Worm (Caenorhabditis elegans) whole organism, L1 larva: ENCODE results near the gene eif-3.G.

Experiments used
- C04F5.9 ChIP-seq: sonication (generic microtip); optimal IDR thresholded peaks from 2 replicates; lab custom pipeline; 2016; ENCODE audit warnings: missing genetic modification characterization, missing compliant biosample characterization
- aha-1 ChIP-seq: fragments of 150-350 bp; optimal IDR thresholded peaks from 2 replicates; lab custom pipeline; 2014; ENCODE audit warnings: missing biosample characterization, missing genetic modification characterization
- ceh-63 ChIP-seq: fragments of 200-800 bp; sonication (Bioruptor generic); optimal IDR thresholded peaks from 2 replicates; lab custom pipeline; 2018; ENCODE audit warnings: mild to moderate bottlenecking, missing genetic modification characterization, missing compliant biosample characterization
- ceh-8 ChIP-seq: fragments of 200-800 bp; sonication (Bioruptor generic); optimal IDR thresholded peaks from 2 replicates; lab custom pipeline; 2018; ENCODE audit warnings: mild to moderate bottlenecking, missing genetic modification characterization, moderate library complexity, missing compliant biosample characterization
- ceh-82 ChIP-seq, 3 experiments: fragments of 150-350 bp in 1 of 3; sonication (generic microtip) in 2 of 3; optimal IDR thresholded peaks; 2 replicates each; lab custom pipeline; 2014 to 2017; ENCODE audit warnings: missing biosample characterization in 3 of 3, missing genetic modification characterization in 3 of 3
- ceh-90 ChIP-seq: sonication (generic microtip); optimal IDR thresholded peaks from 2 replicates; lab custom pipeline; 2016; ENCODE audit warnings: missing genetic modification characterization, missing compliant biosample characterization
- ces-1 ChIP-seq: fragments of 150-350 bp; optimal IDR thresholded peaks from 2 replicates; lab custom pipeline; 2014; ENCODE audit warnings: missing biosample characterization, missing genetic modification reagents, missing genetic modification characterization
- dsc-1 ChIP-seq: sonication (generic microtip); optimal IDR thresholded peaks from 2 replicates; lab custom pipeline; 2016; ENCODE audit warnings: mild to moderate bottlenecking, missing genetic modification characterization, missing compliant biosample characterization
- efl-1 ChIP-seq, 4 experiments: fragments of 150-350 bp; optimal IDR thresholded peaks in 3 of 4; peaks in 1 of 4; 1 replicate in 1 of 4; 2 replicates in 3 of 4; lab custom pipeline; 2014; ENCODE audit warnings: missing biosample characterization in 2 of 4, missing genetic modification characterization in 2 of 4, missing genetic modification reagents in 2 of 4
- efl-3 ChIP-seq: fragments of 200-800 bp; sonication (Bioruptor generic); optimal IDR thresholded peaks from 2 replicates; lab custom pipeline; 2018; ENCODE audit warnings: mild to moderate bottlenecking, missing genetic modification characterization, missing compliant biosample characterization
- egl-13 ChIP-seq: sonication (generic microtip); optimal IDR thresholded peaks from 2 replicates; lab custom pipeline; 2016; ENCODE audit warnings: missing genotype, missing genetic modification reagents, missing genetic modification characterization, missing compliant biosample characterization
- egl-27 ChIP-seq, 2 experiments: fragments of 150-350 bp in 1 of 2; sonication (generic microtip); optimal IDR thresholded peaks; 3 replicates each; lab custom pipeline; 2017 to 2018; ENCODE audit warnings: missing biosample characterization in 2 of 2, missing genetic modification characterization in 2 of 2, missing genetic modification reagents in 2 of 2
- fkh-10 ChIP-seq: sonication (generic microtip); optimal IDR thresholded peaks from 2 replicates; lab custom pipeline; 2017; ENCODE audit warnings: missing biosample characterization, missing genetic modification reagents, missing genetic modification characterization
- fkh-8 ChIP-seq: sonication (generic microtip); optimal IDR thresholded peaks from 2 replicates; lab custom pipeline; 2016; ENCODE audit warnings: mild to moderate bottlenecking, missing genetic modification characterization, missing compliant biosample characterization
- hlh-17 ChIP-seq: fragments of 200-800 bp; sonication (Bioruptor generic); optimal IDR thresholded peaks from 2 replicates; lab custom pipeline; 2018; ENCODE audit warnings: missing genetic modification characterization, mild to moderate bottlenecking, missing compliant biosample characterization, moderate library complexity, borderline replicate concordance
- hpl-2 ChIP-seq: fragments of 150-350 bp; optimal IDR thresholded peaks from 2 replicates; lab custom pipeline; 2014; ENCODE audit warnings: missing biosample characterization, missing genetic modification reagents, missing genetic modification characterization
- irx-1 ChIP-seq: sonication (generic microtip); optimal IDR thresholded peaks from 2 replicates; lab custom pipeline; 2016; ENCODE audit warnings: missing genetic modification characterization, missing compliant biosample characterization
- jun-1 ChIP-seq: fragments of 150-350 bp; optimal IDR thresholded peaks from 2 replicates; lab custom pipeline; 2014; ENCODE audit warnings: missing biosample characterization, missing genetic modification reagents, missing genetic modification characterization
- lin-14 ChIP-seq: fragments of 200-800 bp; sonication (Bioruptor generic); optimal IDR thresholded peaks from 2 replicates; lab custom pipeline; 2018; ENCODE audit warnings: mild to moderate bottlenecking, missing genetic modification characterization, moderate library complexity, missing compliant biosample characterization
- lin-39 ChIP-seq: fragments of 150-350 bp; optimal IDR thresholded peaks from 2 replicates; lab custom pipeline; 2014; ENCODE audit warnings: missing biosample characterization, missing genetic modification reagents, missing genetic modification characterization
- lir-3 ChIP-seq: sonication (generic microtip); optimal IDR thresholded peaks from 2 replicates; lab custom pipeline; 2016; ENCODE audit warnings: mild to moderate bottlenecking, missing genetic modification characterization, moderate library complexity, missing compliant biosample characterization; ENCODE audit not compliant: poor library complexity
- mab-9 ChIP-seq: fragments of 200-800 bp; sonication (Bioruptor generic); IDR thresholded peaks from 2 replicates; pipeline ENCODE4 v1.3.6; 2022; ENCODE audit warnings: missing genetic modification reagents, missing genetic modification characterization, missing compliant biosample characterization
- mep-1 ChIP-seq: fragments of 150-350 bp; optimal IDR thresholded peaks from 2 replicates; lab custom pipeline; 2014; ENCODE audit warnings: missing biosample characterization, missing genetic modification characterization
- nhr-12 ChIP-seq: sonication (generic microtip); optimal IDR thresholded peaks from 2 replicates; lab custom pipeline; 2017; ENCODE audit warnings: missing biosample characterization, missing genetic modification characterization
- nhr-20 ChIP-seq: sonication (generic microtip); optimal IDR thresholded peaks from 2 replicates; lab custom pipeline; 2016; ENCODE audit warnings: mild to moderate bottlenecking, missing genetic modification characterization, missing compliant biosample characterization
- nhr-28 ChIP-seq: fragments of 150-350 bp; optimal IDR thresholded peaks from 2 replicates; lab custom pipeline; 2014; ENCODE audit warnings: missing biosample characterization, missing genetic modification characterization
- nhr-71 ChIP-seq: sonication (generic microtip); optimal IDR thresholded peaks from 2 replicates; lab custom pipeline; 2016; ENCODE audit warnings: mild to moderate bottlenecking, missing genetic modification characterization, moderate library complexity, missing compliant biosample characterization
- nhr-76 ChIP-seq: sonication (generic microtip); optimal IDR thresholded peaks from 2 replicates; lab custom pipeline; 2017; ENCODE audit warnings: missing biosample characterization, missing genetic modification characterization
- nhr-77 ChIP-seq: fragments of 150-350 bp; optimal IDR thresholded peaks from 2 replicates; lab custom pipeline; 2014; ENCODE audit warnings: missing biosample characterization, missing genetic modification characterization
- nhr-84 ChIP-seq: sonication (generic microtip); optimal IDR thresholded peaks from 2 replicates; lab custom pipeline; 2017; ENCODE audit warnings: missing biosample characterization, missing genetic modification characterization
- pag-3 ChIP-seq: sonication (generic microtip); optimal IDR thresholded peaks from 2 replicates; lab custom pipeline; 2017; ENCODE audit warnings: missing genetic modification characterization, mild to moderate bottlenecking, missing compliant biosample characterization, antibody characterized with exemption, borderline replicate concordance; ENCODE audit not compliant: insufficient read depth
- pax-3 ChIP-seq: fragments of 200-800 bp; sonication (Bioruptor generic); optimal IDR thresholded peaks from 2 replicates; lab custom pipeline; 2018; ENCODE audit warnings: mild to moderate bottlenecking, missing genetic modification characterization, moderate library complexity, missing compliant biosample characterization
- sup-37 ChIP-seq: fragments of 200-800 bp; sonication (Bioruptor generic); optimal IDR thresholded peaks from 2 replicates; lab custom pipeline; 2018; ENCODE audit warnings: mild to moderate bottlenecking, missing genetic modification characterization, missing compliant biosample characterization
- swsn-7 ChIP-seq: sonication (generic microtip); optimal IDR thresholded peaks from 2 replicates; lab custom pipeline; 2016; ENCODE audit warnings: missing genetic modification characterization, missing compliant biosample characterization
- tlp-1 ChIP-seq: fragments of 150-350 bp; optimal IDR thresholded peaks from 2 replicates; lab custom pipeline; 2014; ENCODE audit warnings: missing biosample characterization, missing genetic modification characterization
- unc-130 ChIP-seq: fragments of 150-350 bp; optimal IDR thresholded peaks from 2 replicates; lab custom pipeline; 2017; ENCODE audit warnings: missing biosample characterization, missing genetic modification characterization, inconsistent platforms
- unc-30 ChIP-seq: sonication (generic microtip); optimal IDR thresholded peaks from 2 replicates; lab custom pipeline; 2017; ENCODE audit warnings: missing biosample characterization, missing genetic modification characterization
- unc-62 ChIP-seq: fragments of 150-350 bp; optimal IDR thresholded peaks from 2 replicates; lab custom pipeline; 2014; ENCODE audit warnings: missing biosample characterization, missing genetic modification reagents, missing genetic modification characterization
- unc-86 ChIP-seq: sonication (generic microtip); optimal IDR thresholded peaks from 2 replicates; lab custom pipeline; 2016; ENCODE audit warnings: missing genetic modification characterization, missing compliant biosample characterization
- xbp-1 ChIP-seq: sonication (generic microtip); optimal IDR thresholded peaks from 2 replicates; lab custom pipeline; 2016; ENCODE audit warnings: missing genetic modification characterization, missing compliant biosample characterization
- zip-4 ChIP-seq: fragments of 200-800 bp; sonication (Bioruptor generic); optimal IDR thresholded peaks from 2 replicates; lab custom pipeline; 2018; ENCODE audit warnings: mild to moderate bottlenecking, missing genetic modification characterization, moderate library complexity, missing compliant biosample characterization

Gene eif-3.G

DNA sequence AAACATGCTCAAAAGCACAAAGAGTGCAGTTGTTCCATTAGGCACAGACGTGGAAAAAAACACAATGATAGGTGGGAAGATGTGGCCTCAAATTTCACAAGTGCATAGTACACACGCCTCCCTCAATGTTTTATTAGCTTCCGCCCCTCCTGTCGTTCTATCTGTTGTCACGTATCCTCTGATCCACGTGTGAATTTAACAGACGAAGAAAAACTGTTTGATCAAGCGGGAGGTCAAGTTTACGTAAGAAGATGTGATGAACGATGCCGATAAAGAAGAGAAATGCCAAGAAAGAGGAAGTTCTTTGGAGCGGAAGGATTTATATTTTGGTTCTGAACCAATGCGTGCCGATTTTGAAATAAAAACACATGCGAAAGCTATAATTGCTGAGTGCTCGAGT is 8.2 kb downstream of the eif-3.G start (continued):
- TF ChIP-seq lin-39 (no peak), fkh-10 (GFP tag; lab: Kevin White, UChicago) (no peak), ceh-63 (GFP tag; lab: Kevin White, UChicago) (no peak), hpl-2 (GFP tag; lab: Kevin White, UChicago) (no peak), lin-14 (peak; percentile 61), unc-86 (no peak), hlh-17 (GFP tag; lab: Kevin White, UChicago) (no peak), nhr-71 (tag; lab: Kevin White, UChicago) (peak; percentile 33), mab-9 (no peak), nhr-84 (tag; lab: Kevin White, UChicago) (no peak), ceh-82 (tag; optimal IDR thresholded peaks at IDR 0.05; lab: Kevin White, UChicago) (no peak), zip-4 (GFP tag; lab: Kevin White, UChicago) (no peak), ces-1 (no peak), efl-1 (optimal IDR thresholded peaks at IDR 0.05; lab: Kevin White, UChicago) (no peak), efl-1 (GFP tag; optimal IDR thresholded peaks at IDR 0.05 in 1 of 2; lab: Kevin White, UChicago) (no peak), nhr-20 (tag; lab: Kevin White, UChicago) (peak; percentile 48), ceh-8 (GFP tag; lab: Kevin White, UChicago) (no peak), nhr-76 (no peak), unc-62 (GFP tag; lab: Kevin White, UChicago) (no peak), nhr-12 (tag; lab: Kevin White, UChicago) (no peak), nhr-28 (tag; lab: Kevin White, UChicago) (no peak)

DNA sequence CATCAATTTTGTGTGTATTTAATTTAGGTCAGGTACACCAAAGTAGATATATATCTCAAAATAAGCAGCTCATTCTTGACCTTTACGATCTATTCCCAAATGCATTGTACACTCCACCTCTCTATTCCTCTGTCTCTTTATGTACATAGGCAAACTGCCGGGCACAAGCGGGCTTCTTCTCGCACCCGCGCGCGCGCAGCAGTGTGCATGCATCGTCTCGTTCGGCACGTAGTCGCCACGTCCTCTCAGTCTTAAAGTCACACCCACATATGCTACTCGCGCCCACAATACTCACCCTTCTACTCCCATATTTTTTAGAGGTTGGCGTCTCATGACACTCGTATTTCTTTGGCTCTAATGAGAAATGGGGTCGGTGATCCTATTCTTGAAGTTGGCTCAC is 8.9 kb downstream of the eif-3.G start:
- TF ChIP-seq C04F5.9 (tag; lab: Kevin White, UChicago) (no peak), fkh-8 (tag; lab: Kevin White, UChicago) (peak; percentile 57), ceh-90 (tag; lab: Kevin White, UChicago) (no peak), lin-14 (peak; percentile 55), nhr-77 (tag; lab: Kevin White, UChicago) (no peak), efl-3 (no peak), aha-1 (peak; percentile 31), tlp-1 (tag; lab: Kevin White, UChicago) (no peak), nhr-71 (tag; lab: Kevin White, UChicago) (no peak), pax-3 (tag; lab: Kevin White, UChicago) (no peak), lir-3 (tag; lab: Kevin White, UChicago) (no peak), ceh-63 (GFP tag; lab: Kevin White, UChicago) (no peak), unc-130 (tag; lab: Kevin White, UChicago) (no peak), swsn-7 (tag; lab: Kevin White, UChicago) (no peak), unc-30 (tag; lab: Kevin White, UChicago) (no peak)

DNA sequence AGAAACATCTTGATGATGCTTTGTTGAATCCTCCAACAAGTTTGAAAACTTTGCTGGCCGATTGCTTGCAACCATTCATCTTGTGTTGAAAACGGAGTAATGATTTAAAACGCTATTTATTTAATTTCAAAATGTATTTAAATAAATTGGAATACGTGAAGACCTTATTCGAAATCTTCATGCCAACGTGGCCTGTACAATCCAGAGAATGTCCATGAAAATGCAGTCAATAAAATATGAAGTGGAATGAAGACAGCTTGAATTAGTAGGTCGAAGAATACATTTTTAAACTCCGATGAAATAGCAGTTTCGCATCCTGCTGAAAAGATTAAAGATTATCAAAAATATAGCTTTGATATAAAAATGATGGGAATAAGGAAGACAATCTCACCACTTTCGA is 11.9 kb downstream of the eif-3.G start, which contains the start of gene F22B5.5:
TSS of gene F22B5.5 (minus strand) at position 101 of the 400 bp plus-strand sequence.
- no peak for TF ChIP-seq nhr-84 (tag; lab: Kevin White, UChicago)
- TF ChIP-seq xbp-1 (tag; lab: Kevin White, UChicago) = no peak
- TF ChIP-seq dsc-1 = no peak
- no peak for TF ChIP-seq egl-27 (tag; optimal IDR thresholded peaks at IDR 0.05; lab: Kevin White, UChicago)
- TF ChIP-seq sup-37 = no peak
- TF ChIP-seq egl-13 = no peak
- TF ChIP-seq pag-3 = no peak
- TF ChIP-seq mep-1 (tag; lab: Kevin White, UChicago) = no peak
- TF ChIP-seq jun-1 (tag; lab: Kevin White, UChicago) = no peak
- TF ChIP-seq irx-1 (tag; lab: Kevin White, UChicago) = no peak
